Fruit fly (Drosophila melanogaster): Measurements from ENCODE around the gene CG32536.

Gene CG32536

DNA sequence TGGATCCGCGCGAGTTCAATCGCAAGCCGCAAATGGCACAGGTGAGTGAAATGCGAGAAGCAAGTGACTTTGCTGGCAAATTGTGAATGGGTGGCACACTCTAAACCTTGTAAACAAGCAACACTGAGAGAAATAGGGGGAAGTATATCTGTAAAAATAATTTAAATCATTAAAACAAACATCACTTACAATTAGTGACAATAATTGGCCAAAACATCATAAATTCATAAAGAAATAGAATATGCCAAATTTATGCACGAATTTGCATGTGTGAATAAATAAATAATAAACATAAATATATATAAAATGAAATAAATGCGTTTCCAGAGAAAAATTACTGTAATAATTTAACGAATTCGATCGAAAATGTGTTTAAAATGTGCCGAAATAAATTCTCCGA lies 14.1 kb downstream of the CG32536 start (continued):
- no peak for TF ChIP-seq shn (GFP tag; optimal IDR thresholded peaks at IDR 0.05)
- TF ChIP-seq Aef1 (GFP tag; IDR thresholded peaks at IDR 0.05), result no peak
- TF ChIP-seq CG18599 (GFP tag; optimal IDR thresholded peaks at IDR 0.05), result no peak
- no peak for TF ChIP-seq CG13624 (GFP tag; optimal IDR thresholded peaks at IDR 0.05)
- TF ChIP-seq br (optimal IDR thresholded peaks at IDR 0.05), result no peak
- TF ChIP-seq CrebB (tag; optimal IDR thresholded peaks at IDR 0.05), result no peak
- TF ChIP-seq PHDP (tag; optimal IDR thresholded peaks at IDR 0.05), result peak; percentile 24
- TF ChIP-seq CG17802 (tag; optimal IDR thresholded peaks at IDR 0.05), result no peak
- no peak for TF ChIP-seq CG17186 (GFP tag; optimal IDR thresholded peaks at IDR 0.05)
- TF ChIP-seq CG12391 (tag; optimal IDR thresholded peaks at IDR 0.05), result peak; percentile 32
- TF ChIP-seq CG11560 (tag; IDR thresholded peaks at IDR 0.05), result no peak
- no peak for TF ChIP-seq esg (GFP tag; conservative IDR thresholded peaks at IDR 0.05)
- no peak for TF ChIP-seq CG30403 (GFP tag; optimal IDR thresholded peaks at IDR 0.05)
- TF ChIP-seq unpg (GFP tag; optimal IDR thresholded peaks at IDR 0.05), result peak; percentile 18
- TF ChIP-seq CG14014 (GFP tag; IDR thresholded peaks at IDR 0.05), result no peak
- TF ChIP-seq zen (tag; optimal IDR thresholded peaks at IDR 0.05), result no peak
- TF ChIP-seq D19B (GFP tag; optimal IDR thresholded peaks at IDR 0.05), result no peak
- no peak for TF ChIP-seq ase (GFP tag; IDR thresholded peaks at IDR 0.05)
- TF ChIP-seq Xrp1 (GFP tag; IDR thresholded peaks at IDR 0.05), result peak; percentile 32; the same call in 1 of the 2 replicates
- TF ChIP-seq p53 (GFP tag; optimal IDR thresholded peaks at IDR 0.05), result no peak
- peak; percentile 13 for TF ChIP-seq Fer3 (tag; optimal IDR thresholded peaks at IDR 0.05)
- TF ChIP-seq Dbx (GFP tag; IDR thresholded peaks at IDR 0.05), result no peak
- no peak for TF ChIP-seq CG12942 (GFP tag; optimal IDR thresholded peaks at IDR 0.05)
- TF ChIP-seq jigr1 (GFP tag; IDR thresholded peaks at IDR 0.05), result no peak
- TF ChIP-seq CG11093 (GFP tag; IDR thresholded peaks at IDR 0.05), result no peak
- TF ChIP-seq ems (GFP tag; optimal IDR thresholded peaks at IDR 0.05), result no peak
- no peak for TF ChIP-seq B-H1 (GFP tag; IDR thresholded peaks at IDR 0.05)
- no peak for TF ChIP-seq Usf (GFP tag; optimal IDR thresholded peaks at IDR 0.05)
- no peak for TF ChIP-seq Awh (GFP tag; IDR thresholded peaks at IDR 0.05)
- 0 out of 2 replicates have a peak, but pooled peaks have one; percentile 16 for TF ChIP-seq CG6689 (GFP tag; IDR thresholded peaks at IDR 0.05)
- no peak for TF ChIP-seq CG4730 (GFP tag; IDR thresholded peaks at IDR 0.05)
- no peak for TF ChIP-seq Side (GFP tag; optimal IDR thresholded peaks at IDR 0.05)
- TF ChIP-seq pzg (GFP tag; optimal IDR thresholded peaks at IDR 0.05), result no peak
- TF ChIP-seq Kr (GFP tag; optimal IDR thresholded peaks at IDR 0.05), result no peak
- no peak for TF ChIP-seq ato (GFP tag; IDR thresholded peaks at IDR 0.05; ENCODE audit: partially characterized antibody)
- no peak for TF ChIP-seq CG11504 (tag; optimal IDR thresholded peaks at IDR 0.05)
- no peak for TF ChIP-seq E2f1 (GFP tag; IDR thresholded peaks at IDR 0.05)
- no peak for TF ChIP-seq CG1233 (GFP tag; optimal IDR thresholded peaks at IDR 0.05)
- TF ChIP-seq cwo (GFP tag; optimal IDR thresholded peaks at IDR 0.05), result no peak
- TF ChIP-seq tap (tag; optimal IDR thresholded peaks at IDR 0.05), result no peak
- no peak for TF ChIP-seq HLH54F (GFP tag; optimal IDR thresholded peaks at IDR 0.05)
- TF ChIP-seq vvl (GFP tag; IDR thresholded peaks at IDR 0.05), result peak; percentile 20; the same call in 1 of the 2 replicates
- peak; percentile 47 for TF ChIP-seq CG18262 (tag; optimal IDR thresholded peaks at IDR 0.05)
- TF ChIP-seq CG10959 (GFP tag; IDR thresholded peaks at IDR 0.05), result no peak
- no peak for TF ChIP-seq bigmax (GFP tag; optimal IDR thresholded peaks at IDR 0.05)
- TF ChIP-seq CG4282 (GFP tag; optimal IDR thresholded peaks at IDR 0.05), result no peak
- no peak for TF ChIP-seq nerfin-1 (tag; optimal IDR thresholded peaks at IDR 0.05)
- no peak for TF ChIP-seq CoRest (tag; optimal IDR thresholded peaks at IDR 0.05)
- no peak for TF ChIP-seq CG9437 (GFP tag; optimal IDR thresholded peaks at IDR 0.05)
- no peak for TF ChIP-seq CTCF (GFP tag; optimal IDR thresholded peaks at IDR 0.05)
- TF ChIP-seq Rfx (GFP tag; IDR thresholded peaks at IDR 0.05), result no peak
- no peak for TF ChIP-seq HLHmδ (GFP tag; optimal IDR thresholded peaks at IDR 0.05)
- no peak for TF ChIP-seq amos (GFP tag; IDR thresholded peaks at IDR 0.05; ENCODE audit: partially characterized antibody)

Measured in whole organism, embryonic.